Fruit fly (Drosophila melanogaster) whole organism, embryonic: ENCODE measurements around the gene Fum1.

Experiments
- Ada2b ChIP-seq: fragments of 200-800 bp; sonication (Bioruptor generic); IDR thresholded peaks from 2 replicates; pipeline ENCODE4 v1.3.6; 2022; ENCODE audit warnings: missing biosample characterization, missing genetic modification characterization
- CG10565 ChIP-seq: fragments of 200-800 bp; sonication (Bioruptor generic); optimal IDR thresholded peaks from 3 replicates; lab custom pipeline; 2016; ENCODE audit warnings: missing biosample characterization, mild to moderate bottlenecking, missing genetic modification characterization
- CG15011 ChIP-seq: fragments of 200-800 bp; sonication (Bioruptor generic); optimal IDR thresholded peaks from 3 replicates; lab custom pipeline; 2018; ENCODE audit warnings: missing biosample characterization, mild to moderate bottlenecking, missing genetic modification characterization
- Ets97D ChIP-seq: fragments of 200-800 bp; sonication (Bioruptor generic); optimal IDR thresholded peaks from 3 replicates; lab custom pipeline; 2016; ENCODE audit warnings: missing biosample characterization, missing genetic modification characterization
- Fer3 ChIP-seq: fragments of 200-800 bp; sonication (Bioruptor generic); optimal IDR thresholded peaks from 2 replicates; lab custom pipeline; 2018; ENCODE audit warnings: missing biosample characterization, mild to moderate bottlenecking, missing genetic modification characterization, moderate library complexity
- mirr ChIP-seq: fragments of 200-800 bp; sonication (Bioruptor generic); optimal IDR thresholded peaks from 3 replicates; lab custom pipeline; 2018; ENCODE audit warnings: missing biosample characterization, mild to moderate bottlenecking, missing genetic modification characterization

dm6 chrX:6698248-6698812 lies 20.1 kb downstream of the Fum1 start, which contains the start of gene CG14440:
- no peak for TF ChIP-seq CG15011
- peak; percentile 4 for TF ChIP-seq Ets97D (GFP tag; lab: Kevin White, UChicago)
- TF ChIP-seq mirr = peak; percentile 39
- no peak for TF ChIP-seq Fer3 (tag; lab: Kevin White, UChicago)
- TF ChIP-seq Ada2b (GFP tag; lab: Robert Waterston, UW) = no peak
- TF ChIP-seq CG10565 (GFP tag; lab: Kevin White, UChicago) = no peak
